Worm (Caenorhabditis elegans): ENCODE results near the gene dlc-5.

ce11 chrIV:6433424-6433823 is 4.6 kb upstream of the dlc-5 start:
- no peak for TF ChIP-seq F13H6.1 (tag; optimal IDR thresholded peaks at IDR 0.05)
- no peak for TF ChIP-seq nfya-1 (tag; optimal IDR thresholded peaks at IDR 0.05)

All from whole organism, late embryonic.